Worm (Caenorhabditis elegans): ENCODE measurements around the gene dlat-1.

- TF ChIP-seq sma-3 (GFP tag; optimal IDR thresholded peaks at IDR 0.05), result no peak
- TF ChIP-seq nhr-77 (tag; optimal IDR thresholded peaks at IDR 0.05), result no peak
- no peak for TF ChIP-seq ZK546.5 (tag; optimal IDR thresholded peaks at IDR 0.05)
- no peak for TF ChIP-seq alr-1 (tag; optimal IDR thresholded peaks at IDR 0.05)
- TF ChIP-seq zag-1 (tag; optimal IDR thresholded peaks at IDR 0.05), result no peak
- no peak for TF ChIP-seq nhr-10 (tag; optimal IDR thresholded peaks at IDR 0.05)
- TF ChIP-seq skn-1 (tag; optimal IDR thresholded peaks at IDR 0.05), result no peak
- TF ChIP-seq mbf-1 (tag; optimal IDR thresholded peaks at IDR 0.05), result no peak
- TF ChIP-seq aly-2 (tag; optimal IDR thresholded peaks at IDR 0.05), result no peak
- no peak for TF ChIP-seq ztf-4 (tag; optimal IDR thresholded peaks at IDR 0.05)
- no peak for TF ChIP-seq ztf-11 (tag; optimal IDR thresholded peaks at IDR 0.05)
- TF ChIP-seq mdl-1 (tag; optimal IDR thresholded peaks at IDR 0.05), result no peak
Measured at ce11 chrV:14417735-14418134, 29.4 kb downstream of the dlat-1 start, which contains the start of the genes nxf-2 and set-31.
